Worm (Caenorhabditis elegans) whole organism, dauer: ENCODE data around the gene C14C6.5.

ENCODE experiments used
- unc-62 ChIP-seq: sonication (generic microtip); optimal IDR thresholded peaks from 2 replicates; lab custom pipeline; 2017; ENCODE audit warnings: missing biosample characterization, missing genetic modification reagents, missing genetic modification characterization

The C14C6.5 gene

DNA sequence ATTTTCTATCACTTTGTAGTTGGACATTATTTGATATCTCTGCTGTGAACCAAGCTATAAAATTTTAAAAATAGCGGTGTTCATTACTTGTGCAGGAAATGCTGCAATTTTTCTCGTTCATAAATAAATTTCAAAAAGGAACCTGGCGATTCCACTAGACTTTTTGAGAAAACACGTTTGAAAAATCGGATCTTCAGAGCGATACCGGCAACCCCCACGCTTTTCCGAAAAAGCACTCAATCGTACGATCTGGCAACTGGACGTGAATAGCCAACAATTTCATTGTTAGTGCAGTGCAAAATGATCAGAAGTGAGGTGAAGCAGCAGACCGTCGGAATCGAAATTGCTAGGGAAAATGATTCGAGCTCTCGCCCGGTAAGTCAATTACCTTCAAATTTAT is 45.2 kb downstream of the C14C6.5 start, which contains the start of gene nstp-7:
nstp-7 (plus strand) TSS at position 301 of the 400 bp plus-strand sequence.
- no peak for TF ChIP-seq unc-62 (GFP tag; lab: Kevin White, UChicago)

DNA sequence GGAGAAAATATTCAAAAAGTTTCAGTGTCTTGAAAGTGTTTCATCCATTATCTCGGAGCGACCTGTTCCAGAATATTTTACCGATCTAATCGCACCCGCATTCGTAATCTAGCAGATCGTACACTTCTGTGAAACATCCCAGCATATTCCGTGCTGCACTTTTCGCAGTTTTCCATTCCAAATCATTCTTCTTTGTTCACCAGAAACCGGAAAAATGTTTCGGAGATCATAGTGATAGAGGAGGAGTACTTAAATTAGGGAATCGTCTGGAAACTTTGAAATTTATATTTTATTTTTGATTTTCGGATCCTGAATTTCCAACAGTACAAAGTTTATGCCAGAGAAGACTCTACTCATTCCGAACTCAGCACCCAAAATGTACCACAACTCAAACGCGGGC is 49.0 kb downstream of the C14C6.5 start, which contains the start of gene K06H6.2:
K06H6.2 (plus strand) TSS at position 301 of the 400 bp plus-strand sequence.
- TF ChIP-seq unc-62 (GFP tag; lab: Kevin White, UChicago) = no peak
